Fruit fly (Drosophila melanogaster): ENCODE measurements around the gene tHMG2.

tHMG2 gene

dm6 chr3R:22487037-22487492 lies 5.7 kb upstream of the tHMG2 start, which contains the start of gene Pfdn5 (continued):
- no peak for TF ChIP-seq jigr1 (GFP tag; IDR thresholded peaks at IDR 0.05)
- TF ChIP-seq CG18476 (GFP tag; optimal IDR thresholded peaks at IDR 0.05), result no peak
- TF ChIP-seq CG30403 (GFP tag; optimal IDR thresholded peaks at IDR 0.05), result no peak
- no peak for TF ChIP-seq CG31441 (GFP tag; IDR thresholded peaks at IDR 0.05)
- TF ChIP-seq nerfin-2 (GFP tag; IDR thresholded peaks at IDR 0.05; ENCODE audit: partially characterized antibody), result peak; percentile 91
- TF ChIP-seq gem (tag; optimal IDR thresholded peaks at IDR 0.05), result no peak
- TF ChIP-seq Hmr (GFP tag; optimal IDR thresholded peaks at IDR 0.05), result no peak
- TF ChIP-seq exex (tag; optimal IDR thresholded peaks at IDR 0.05), result no peak
- peak; percentile 75 for TF ChIP-seq sens (GFP tag)
- TF ChIP-seq HHEX (GFP tag; optimal IDR thresholded peaks at IDR 0.05), result no peak
- TF ChIP-seq CG10654 (GFP tag; optimal IDR thresholded peaks at IDR 0.05), result no peak
- peak; percentile 8 for TF ChIP-seq CG12155 (GFP tag; optimal IDR thresholded peaks at IDR 0.05)
- TF ChIP-seq ato (GFP tag; IDR thresholded peaks at IDR 0.05; ENCODE audit: partially characterized antibody), result peak; percentile 91
- TF ChIP-seq tll (GFP tag; optimal IDR thresholded peaks at IDR 0.05), result no peak
- no peak for TF ChIP-seq CG11247 (GFP tag; IDR thresholded peaks at IDR 0.05)
- TF ChIP-seq CG9817 (tag; optimal IDR thresholded peaks at IDR 0.05), result no peak
- TF ChIP-seq ind (GFP tag; optimal IDR thresholded peaks at IDR 0.05), result no peak
- TF ChIP-seq fru (optimal IDR thresholded peaks at IDR 0.05), result no peak
- no peak for TF ChIP-seq CG5953 (GFP tag; IDR thresholded peaks at IDR 0.05)
- TF ChIP-seq chn (GFP tag; optimal IDR thresholded peaks at IDR 0.05), result no peak
- TF ChIP-seq CG3995 (GFP tag; optimal IDR thresholded peaks at IDR 0.05), result peak; percentile 48
- no peak for TF ChIP-seq Meics (GFP tag; optimal IDR thresholded peaks at IDR 0.05)
- no peak for TF ChIP-seq CG15073 (GFP tag; optimal IDR thresholded peaks at IDR 0.05)
- TF ChIP-seq chinmo (GFP tag; IDR thresholded peaks at IDR 0.05; ENCODE audit: partially characterized antibody), result 0 out of 4 replicates have a peak, but pooled peaks have one; percentile 56
- TF ChIP-seq CG6813 (GFP tag; optimal IDR thresholded peaks at IDR 0.05), result no peak
- peak; percentile 53 for TF ChIP-seq phol (tag; optimal IDR thresholded peaks at IDR 0.05)
- no peak for TF ChIP-seq Side (GFP tag; optimal IDR thresholded peaks at IDR 0.05)
- TF ChIP-seq zf30C (GFP tag; optimal IDR thresholded peaks at IDR 0.05), result no peak
- peak; percentile 73 for TF ChIP-seq BEAF-32 (GFP tag; optimal IDR thresholded peaks at IDR 0.05)
- TF ChIP-seq CG34224 (GFP tag; IDR thresholded peaks at IDR 0.05; ENCODE audit: partially characterized antibody), result peak; percentile 88
- TF ChIP-seq ERR (GFP tag; optimal IDR thresholded peaks at IDR 0.05), result no peak
- TF ChIP-seq mld (GFP tag; IDR thresholded peaks at IDR 0.05; ENCODE audit: partially characterized antibody), result peak; percentile 87
- no peak for TF ChIP-seq CG11504 (tag; optimal IDR thresholded peaks at IDR 0.05)
- no peak for TF ChIP-seq CG13123 (GFP tag; optimal IDR thresholded peaks at IDR 0.05)
- TF ChIP-seq Sry-β (GFP tag; optimal IDR thresholded peaks at IDR 0.05), result peak; percentile 60
- TF ChIP-seq Ssrp (tag; optimal IDR thresholded peaks at IDR 0.05), result no peak
- TF ChIP-seq Deaf1 (tag; optimal IDR thresholded peaks at IDR 0.05), result no peak
- no peak for TF ChIP-seq Atf-2 (GFP tag; optimal IDR thresholded peaks at IDR 0.05)
- TF ChIP-seq CG12744 (GFP tag; optimal IDR thresholded peaks at IDR 0.05), result no peak
- no peak for TF ChIP-seq lov (optimal IDR thresholded peaks at IDR 0.05)
- no peak for TF ChIP-seq lov (GFP tag; IDR thresholded peaks at IDR 0.05)
- TF ChIP-seq row (GFP tag; IDR thresholded peaks at IDR 0.05), result no peak
- no peak for TF ChIP-seq pros (GFP tag; optimal IDR thresholded peaks at IDR 0.05)
- TF ChIP-seq Dref (GFP tag; IDR thresholded peaks at IDR 0.05), result peak; percentile 98
- TF ChIP-seq Nf-YC (tag; optimal IDR thresholded peaks at IDR 0.05), result no peak
- no peak for TF ChIP-seq pho (GFP tag; optimal IDR thresholded peaks at IDR 0.05)
- TF ChIP-seq Usf (GFP tag; optimal IDR thresholded peaks at IDR 0.05), result no peak
- no peak for TF ChIP-seq br (optimal IDR thresholded peaks at IDR 0.05)
- TF ChIP-seq CG17186 (GFP tag; optimal IDR thresholded peaks at IDR 0.05), result peak; percentile 4
- peak; percentile 13 to 18 for TF ChIP-seq dpn (GFP tag; optimal IDR thresholded peaks at IDR 0.05)
- no peak for TF ChIP-seq ken (GFP tag; IDR thresholded peaks at IDR 0.05)
